Fruit fly (Drosophila melanogaster): Measurements from ENCODE around the gene CG43057.
A peak's percentile ranks its signal among the peaks of the same experiment; 100 is the strongest.

Gene CG43057

dm6 chr2L:8204996-8205567, 38.7 kb downstream of the CG43057 start, which contains the start of gene SLC5A11 (continued):
- TF ChIP-seq CG4360 (GFP tag; IDR thresholded peaks at IDR 0.05): peak; percentile 78
- TF ChIP-seq ro (GFP tag; IDR thresholded peaks at IDR 0.05): peak; percentile 92
- TF ChIP-seq CG10654 (GFP tag; optimal IDR thresholded peaks at IDR 0.05): peak; percentile 98
- peak; percentile 96 for TF ChIP-seq CG18262 (tag; optimal IDR thresholded peaks at IDR 0.05)
- TF ChIP-seq Taf1 (GFP tag; IDR thresholded peaks at IDR 0.05): peak; percentile 99
- TF ChIP-seq CG32767 (GFP tag; IDR thresholded peaks at IDR 0.05): peak; percentile 94
- TF ChIP-seq CG4854 (GFP tag; optimal IDR thresholded peaks at IDR 0.05): peak; percentile 99
- peak; percentile 94 for TF ChIP-seq CoRest (tag; optimal IDR thresholded peaks at IDR 0.05)
- peak; percentile 99 for TF ChIP-seq fd96Cb (tag; optimal IDR thresholded peaks at IDR 0.05)
- peak; percentile 94 for TF ChIP-seq CG13894 (tag; optimal IDR thresholded peaks at IDR 0.05)

dm6 chr2L:8204366-8204765, 39.4 kb downstream of the CG43057 start:
- TF ChIP-seq Lhr (GFP tag; optimal IDR thresholded peaks at IDR 0.05): no peak
- no peak for TF ChIP-seq Sin3A (optimal IDR thresholded peaks at IDR 0.05)
- no peak for TF ChIP-seq kay (GFP tag; optimal IDR thresholded peaks at IDR 0.05)
- TF ChIP-seq Nf-YC (tag; optimal IDR thresholded peaks at IDR 0.05): no peak
- no peak for TF ChIP-seq hkb (optimal IDR thresholded peaks at IDR 0.05)
- TF ChIP-seq hkb (GFP tag; IDR thresholded peaks at IDR 0.05): no peak
- TF ChIP-seq CG10959 (GFP tag; IDR thresholded peaks at IDR 0.05): no peak
- peak; percentile 32; the same call in 1 of the 3 replicates for TF ChIP-seq mld (GFP tag; IDR thresholded peaks at IDR 0.05; ENCODE audit: partially characterized antibody)
- 0 out of 3 replicates have a peak, but pooled peaks have one; percentile 10 for TF ChIP-seq ase (GFP tag; IDR thresholded peaks at IDR 0.05)
- TF ChIP-seq mam (GFP tag; optimal IDR thresholded peaks at IDR 0.05): no peak
- TF ChIP-seq CG17385 (GFP tag; optimal IDR thresholded peaks at IDR 0.05): no peak
- TF ChIP-seq CG5245 (GFP tag; optimal IDR thresholded peaks at IDR 0.05): no peak
- TF ChIP-seq NfI (GFP tag; optimal IDR thresholded peaks at IDR 0.05): no peak
- peak in 1 of 2 experiments; percentile 78 for TF ChIP-seq Pdp1 (GFP tag; optimal IDR thresholded peaks at IDR 0.05)

- TF ChIP-seq lov (optimal IDR thresholded peaks at IDR 0.05) (no peak), lov (GFP tag; IDR thresholded peaks at IDR 0.05) (no peak), CG13894 (tag; optimal IDR thresholded peaks at IDR 0.05) (peak; percentile 56), CG13287 (GFP tag; IDR thresholded peaks at IDR 0.05; ENCODE audit: partially characterized antibody) (no peak), CG8478 (optimal IDR thresholded peaks at IDR 0.05) (no peak), exex (tag; optimal IDR thresholded peaks at IDR 0.05) (peak; percentile 6), gro (GFP tag; optimal IDR thresholded peaks at IDR 0.05) (no peak), CG6683 (GFP tag; optimal IDR thresholded peaks at IDR 0.05) (no peak), CHES-1-like (GFP tag; optimal IDR thresholded peaks at IDR 0.05) (no peak), Fer3 (tag; optimal IDR thresholded peaks at IDR 0.05) (no peak), B-H2 (GFP tag; optimal IDR thresholded peaks at IDR 0.05) (peak; percentile 2), Med (GFP tag) (peak; percentile 5), fu2 (GFP tag; optimal IDR thresholded peaks at IDR 0.05) (no peak), Drgx (GFP tag; IDR thresholded peaks at IDR 0.05) (no peak), wor (GFP tag; IDR thresholded peaks at IDR 0.05) (no peak), ATbp (GFP tag; optimal IDR thresholded peaks at IDR 0.05) (no peak), CG8388 (GFP tag; optimal IDR thresholded peaks at IDR 0.05) (no peak), CG18262 (tag; optimal IDR thresholded peaks at IDR 0.05) (no peak), CG2678 (tag; optimal IDR thresholded peaks at IDR 0.05) (peak; percentile 31), Gsc (GFP tag; IDR thresholded peaks at IDR 0.05) (no peak), CG13296 (GFP tag; optimal IDR thresholded peaks at IDR 0.05) (peak; percentile 12)
Measured at dm6 chr2L:8203748-8204147, 40.1 kb downstream of the CG43057 start.

Measured in whole organism, embryonic.